Fruit fly (Drosophila melanogaster): ENCODE measurements around the gene eIF4E1.

Gene eIF4E1

DNA sequence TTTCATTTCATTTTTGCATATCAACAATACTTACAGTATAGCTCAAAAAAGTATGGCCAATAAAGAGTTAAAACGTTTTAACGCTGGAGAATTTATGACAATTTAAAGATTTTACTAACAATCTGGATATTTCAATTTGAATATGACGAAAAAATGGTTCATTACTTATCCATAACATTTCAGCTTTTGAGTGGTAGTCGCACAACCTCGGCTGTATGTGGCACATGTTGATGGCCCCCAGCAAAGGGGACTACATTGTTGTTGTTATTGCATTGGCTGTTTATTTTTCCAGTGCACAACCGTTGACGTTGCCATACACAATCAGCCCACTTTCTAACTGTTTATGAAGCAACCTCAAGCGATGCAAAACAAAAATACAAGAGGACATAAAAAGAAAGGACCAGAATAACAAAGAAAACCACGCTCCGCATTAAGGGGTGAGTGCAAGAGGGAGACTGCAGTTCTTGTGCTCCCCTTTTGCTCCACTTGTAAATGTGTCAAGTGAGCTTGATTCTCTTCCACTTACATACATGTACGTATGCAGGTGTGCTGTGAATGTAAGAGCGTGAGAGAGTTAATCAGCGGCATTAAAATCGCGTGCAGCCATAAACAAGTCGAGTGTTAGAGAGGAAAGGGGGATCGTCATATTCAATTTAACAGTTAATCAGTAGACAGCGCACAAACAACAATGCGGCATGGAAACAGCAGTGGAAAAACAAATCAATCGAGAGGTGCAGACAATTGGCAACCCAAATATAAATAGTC is 18.0 kb upstream of the eIF4E1 start (continued):
- peak; percentile 29 for TF ChIP-seq CG17568 (GFP tag; optimal IDR thresholded peaks at IDR 0.05)
- TF ChIP-seq HmgZ (tag; optimal IDR thresholded peaks at IDR 0.05) = no peak
- no peak for TF ChIP-seq tio (GFP tag; optimal IDR thresholded peaks at IDR 0.05)
- TF ChIP-seq CG11504 (tag; optimal IDR thresholded peaks at IDR 0.05) = peak; percentile 76
- TF ChIP-seq CG12659 (GFP tag; optimal IDR thresholded peaks at IDR 0.05) = peak; percentile 22
- peak; percentile 25 for TF ChIP-seq Hsf (GFP tag; optimal IDR thresholded peaks at IDR 0.05)
- TF ChIP-seq Sin3A (optimal IDR thresholded peaks at IDR 0.05) = no peak
- peak; percentile 21 for TF ChIP-seq Fer1 (GFP tag; optimal IDR thresholded peaks at IDR 0.05)
- peak; percentile 38; the same call in 1 of the 2 replicates for TF ChIP-seq wor (GFP tag; IDR thresholded peaks at IDR 0.05)
- no peak for TF ChIP-seq otp (GFP tag; IDR thresholded peaks at IDR 0.05)
- TF ChIP-seq CG13894 (tag; optimal IDR thresholded peaks at IDR 0.05) = no peak
- no peak for TF ChIP-seq CG6813 (GFP tag; optimal IDR thresholded peaks at IDR 0.05)
- no peak for TF ChIP-seq Opbp (GFP tag; IDR thresholded peaks at IDR 0.05; ENCODE audit: partially characterized antibody)
- peak; percentile 58; the same call in 1 of the 2 replicates for TF ChIP-seq seq (GFP tag; IDR thresholded peaks at IDR 0.05)
- peak; percentile 4 for TF ChIP-seq CG12744 (GFP tag; optimal IDR thresholded peaks at IDR 0.05)
- TF ChIP-seq kni (GFP tag; optimal IDR thresholded peaks at IDR 0.05) = no peak
- TF ChIP-seq onecut (GFP tag; IDR thresholded peaks at IDR 0.05) = peak; percentile 27; the same call in 1 of the 2 replicates
- TF ChIP-seq Bdp1 (GFP tag; optimal IDR thresholded peaks at IDR 0.05) = no peak
- no peak for TF ChIP-seq CG10543 (GFP tag; optimal IDR thresholded peaks at IDR 0.05)
- peak; percentile 2 for TF ChIP-seq CG11398 (GFP tag; optimal IDR thresholded peaks at IDR 0.05)
- peak; percentile 18 for TF ChIP-seq bab2 (GFP tag; optimal IDR thresholded peaks at IDR 0.05)
- TF ChIP-seq CG10147 (GFP tag; optimal IDR thresholded peaks at IDR 0.05) = peak; percentile 49
- no peak for TF ChIP-seq CG7357 (GFP tag; IDR thresholded peaks at IDR 0.05)
- TF ChIP-seq eyg (GFP tag; optimal IDR thresholded peaks at IDR 0.05) = no peak
- peak; percentile 44 for TF ChIP-seq tap (tag; optimal IDR thresholded peaks at IDR 0.05)
- peak; percentile 21 for TF ChIP-seq fd3F (GFP tag; optimal IDR thresholded peaks at IDR 0.05)
- TF ChIP-seq nom (GFP tag; optimal IDR thresholded peaks at IDR 0.05) = peak; percentile 90
- TF ChIP-seq tx (GFP tag; optimal IDR thresholded peaks at IDR 0.05) = peak; percentile 4
- peak; percentile 45 for TF ChIP-seq CG2875 (GFP tag; optimal IDR thresholded peaks at IDR 0.05)
- no peak for TF ChIP-seq Antp (GFP tag; optimal IDR thresholded peaks at IDR 0.05)
- no peak for TF ChIP-seq gro (GFP tag; optimal IDR thresholded peaks at IDR 0.05)
- TF ChIP-seq gsb-n (tag; optimal IDR thresholded peaks at IDR 0.05) = peak; percentile 35
- no peak for TF ChIP-seq CG10431 (GFP tag; optimal IDR thresholded peaks at IDR 0.05)
- peak; percentile 18 for TF ChIP-seq lilli (GFP tag; optimal IDR thresholded peaks at IDR 0.05)
- no peak for TF ChIP-seq CG1792 (GFP tag; optimal IDR thresholded peaks at IDR 0.05)
- TF ChIP-seq run (tag; optimal IDR thresholded peaks at IDR 0.05) = peak; percentile 51
- peak; percentile 75 for TF ChIP-seq dmrt99B (tag; optimal IDR thresholded peaks at IDR 0.05)
- TF ChIP-seq hkb (optimal IDR thresholded peaks at IDR 0.05) = no peak
- peak; percentile 66; the same call in 1 of the 2 replicates for TF ChIP-seq hkb (GFP tag; IDR thresholded peaks at IDR 0.05)
- TF ChIP-seq gt (GFP tag; IDR thresholded peaks at IDR 0.05) = no peak
- TF ChIP-seq NC2α (GFP tag; optimal IDR thresholded peaks at IDR 0.05) = no peak
- no peak for TF ChIP-seq HmgD (GFP tag; optimal IDR thresholded peaks at IDR 0.05)
- peak in 1 of 2 experiments; percentile 53 for TF ChIP-seq Eip74EF (GFP tag; optimal IDR thresholded peaks at IDR 0.05)
- no peak for TF ChIP-seq CG18764 (GFP tag; optimal IDR thresholded peaks at IDR 0.05)
- peak; percentile 23 for TF ChIP-seq salm (tag; optimal IDR thresholded peaks at IDR 0.05)
- TF ChIP-seq CG8765 (GFP tag; IDR thresholded peaks at IDR 0.05) = no peak
- no peak for TF ChIP-seq Vsx1 (GFP tag; optimal IDR thresholded peaks at IDR 0.05)
- no peak for TF ChIP-seq CG3163 (GFP tag; optimal IDR thresholded peaks at IDR 0.05)
- TF ChIP-seq maf-S (GFP tag; optimal IDR thresholded peaks at IDR 0.05) = no peak
- peak; percentile 15 for TF ChIP-seq CG9817 (tag; optimal IDR thresholded peaks at IDR 0.05)
